Worm (Caenorhabditis elegans): ENCODE data around the gene aakg-5.

DNA sequence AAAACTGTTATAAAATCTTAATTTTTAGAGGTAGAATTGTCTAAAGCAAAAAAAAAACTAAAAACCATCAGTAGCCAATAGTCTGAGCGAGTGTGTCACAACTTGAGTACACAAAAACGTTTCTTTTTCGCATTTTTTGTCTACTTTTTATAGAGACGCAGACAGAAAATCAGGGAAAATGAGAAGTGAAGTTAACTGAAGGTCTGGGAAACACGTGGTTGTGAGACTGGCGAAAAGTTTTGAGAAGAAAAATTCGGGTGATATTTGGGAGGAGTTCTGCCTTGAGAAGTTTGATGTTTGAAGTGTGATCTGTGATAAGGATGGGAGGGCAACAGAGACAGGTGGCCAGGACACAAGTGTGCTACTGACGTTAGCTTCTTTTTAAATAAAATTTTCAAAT is 37.3 kb downstream of the aakg-5 start:
- TF ChIP-seq him-1 (tag; optimal IDR thresholded peaks at IDR 0.05): no peak
- TF ChIP-seq W03F9.2 (tag; optimal IDR thresholded peaks at IDR 0.05): peak; percentile 66
- TF ChIP-seq dao-5 (tag; optimal IDR thresholded peaks at IDR 0.05): no peak

Measured in whole organism, L4/young adult.